Worm (Caenorhabditis elegans): Measurements from ENCODE around the gene Y60A3A.16.

Y60A3A.16 gene

ce11 chrV:19909435-19909834, 13.1 kb downstream of the Y60A3A.16 start:
- peak; percentile 71 for TF ChIP-seq ceh-48 (tag; optimal IDR thresholded peaks at IDR 0.05)

- TF ChIP-seq odd-2 (tag; optimal IDR thresholded peaks at IDR 0.05) (no peak), ceh-19 (GFP tag; optimal IDR thresholded peaks at IDR 0.05) (no peak), ceh-22 (tag; optimal IDR thresholded peaks at IDR 0.05) (no peak), che-1 (tag; optimal IDR thresholded peaks at IDR 0.05) (no peak), dmd-4 (tag; optimal IDR thresholded peaks at IDR 0.05; ENCODE audit: borderline replicate concordance) (no peak), sdc-2 (tag; optimal IDR thresholded peaks at IDR 0.05) (no peak), ceh-48 (tag; optimal IDR thresholded peaks at IDR 0.05) (no peak), ceh-30 (tag; optimal IDR thresholded peaks at IDR 0.05) (no peak), npax-4 (tag; optimal IDR thresholded peaks at IDR 0.05) (no peak), pros-1 (tag; optimal IDR thresholded peaks at IDR 0.05) (no peak), ceh-6 (GFP tag; optimal IDR thresholded peaks at IDR 0.05) (no peak), ceh-45 (GFP tag; IDR thresholded peaks at IDR 0.05) (no peak), unc-3 (GFP tag; conservative IDR thresholded peaks at IDR 0.05) (no peak), unc-3 (tag; optimal IDR thresholded peaks at IDR 0.05) (no peak), nfya-1 (tag; optimal IDR thresholded peaks at IDR 0.05) (no peak), fax-1 (tag; optimal IDR thresholded peaks at IDR 0.05) (no peak), ama-1 (optimal IDR thresholded peaks at IDR 0.05) (no peak)
These were observed 13.7 kb downstream of the Y60A3A.16 start for ce11 chrV:19908854-19909253.

ce11 chrV:19907365-19907764, 15.1 kb downstream of the Y60A3A.16 start, which contains the start of gene fars-2:
Gene fars-2 (minus strand): TSS chrV:19907434.
- no peak for TF ChIP-seq mec-3 (tag; optimal IDR thresholded peaks at IDR 0.05; ENCODE audit: borderline replicate concordance)
- TF ChIP-seq ceh-48 (tag; optimal IDR thresholded peaks at IDR 0.05) = peak; percentile 80
- TF ChIP-seq ets-4 (tag; optimal IDR thresholded peaks at IDR 0.05) = no peak
- no peak for TF ChIP-seq ceh-9 (tag; optimal IDR thresholded peaks at IDR 0.05)

- TF ChIP-seq pag-3 (tag; optimal IDR thresholded peaks at IDR 0.05; ENCODE audit: borderline replicate concordance) (no peak), unc-42 (tag; optimal IDR thresholded peaks at IDR 0.05) (no peak), fkh-10 (GFP tag; optimal IDR thresholded peaks at IDR 0.05) (no peak), ceh-48 (tag; optimal IDR thresholded peaks at IDR 0.05) (peak; percentile 79)
These were observed 16.5 kb downstream of the Y60A3A.16 start for ce11 chrV:19905988-19906387.

- TF ChIP-seq fax-1 (tag; optimal IDR thresholded peaks at IDR 0.05) = no peak
- TF ChIP-seq hlh-30 (tag; optimal IDR thresholded peaks at IDR 0.05; ENCODE audit: insufficient read depth) = no peak
- TF ChIP-seq ceh-48 (tag; optimal IDR thresholded peaks at IDR 0.05) = peak; percentile 75
These were observed 17.7 kb downstream of the Y60A3A.16 start for ce11 chrV:19904790-19905189.

- TF ChIP-seq ceh-19 (GFP tag; optimal IDR thresholded peaks at IDR 0.05) (no peak), ceh-48 (tag; optimal IDR thresholded peaks at IDR 0.05) (peak; percentile 61)
These were observed 20.7 kb downstream of the Y60A3A.16 start for ce11 chrV:19901826-19902225.

- no peak for TF ChIP-seq hlh-8 (tag; optimal IDR thresholded peaks at IDR 0.05)
- no peak for TF ChIP-seq nhr-232 (tag; optimal IDR thresholded peaks at IDR 0.05)
- no peak for TF ChIP-seq ceh-14 (tag; optimal IDR thresholded peaks at IDR 0.05)
- TF ChIP-seq pha-4 (tag; optimal IDR thresholded peaks at IDR 0.05) = no peak
- no peak for TF ChIP-seq ama-1 (optimal IDR thresholded peaks at IDR 0.05)
- TF ChIP-seq elt-4 (tag; optimal IDR thresholded peaks at IDR 0.05) = no peak
- TF ChIP-seq nhr-11 (tag; optimal IDR thresholded peaks at IDR 0.05) = no peak
- TF ChIP-seq ceh-34 (tag; optimal IDR thresholded peaks at IDR 0.05) = no peak
- TF ChIP-seq sox-4 (tag; optimal IDR thresholded peaks at IDR 0.05) = no peak
- no peak for TF ChIP-seq madf-2 (tag; optimal IDR thresholded peaks at IDR 0.05)
- no peak for TF ChIP-seq pros-1 (tag; optimal IDR thresholded peaks at IDR 0.05)
- TF ChIP-seq ceh-18 (tag; optimal IDR thresholded peaks at IDR 0.05) = no peak
- no peak for TF ChIP-seq ceh-2 (tag; optimal IDR thresholded peaks at IDR 0.05)
- TF ChIP-seq ahr-1 (tag; optimal IDR thresholded peaks at IDR 0.05) = no peak
- TF ChIP-seq npax-4 (tag; optimal IDR thresholded peaks at IDR 0.05) = no peak
- TF ChIP-seq ceh-22 (tag; optimal IDR thresholded peaks at IDR 0.05) = no peak
These were observed 23.3 kb downstream of the Y60A3A.16 start, which contains the start of gene Y116F11B.14 for ce11 chrV:19899167-19899566. Gene Y116F11B.14 (plus strand): TSS chrV:19899467.
